Fruit fly (Drosophila melanogaster) whole organism, prepupa: ENCODE data around the gene kibra.

ENCODE experiments used
- acj6 ChIP-seq: fragments of 200-800 bp; sonication (Bioruptor generic); optimal IDR thresholded peaks from 3 replicates; lab custom pipeline; 2016; ENCODE audit warnings: missing biosample characterization, missing genetic modification characterization
- fkh ChIP-seq: fragments of 200-800 bp; sonication (Bioruptor generic); optimal IDR thresholded peaks from 3 replicates; lab custom pipeline; 2017; ENCODE audit warnings: missing biosample characterization, mild to moderate bottlenecking, missing genetic modification characterization, moderate library complexity

dm6 chr3R:14756040-14756439 lies 32.0 kb upstream of the kibra start:
- TF ChIP-seq fkh (GFP tag; lab: Kevin White, UChicago) (no peak), acj6 (no peak)
